Worm (Caenorhabditis elegans): ENCODE data around the gene srj-22.

ce11 chrV:10713704-10714239, 29.8 kb downstream of the srj-22 start:
- TF ChIP-seq him-1 (tag; optimal IDR thresholded peaks at IDR 0.05) (no peak), dao-5 (tag; optimal IDR thresholded peaks at IDR 0.05) (no peak), W03F9.2 (tag; optimal IDR thresholded peaks at IDR 0.05) (no peak)

Measured in whole organism, L4/young adult.